Worm (Caenorhabditis elegans): ENCODE data around the gene aipr-1.

- TF ChIP-seq tra-4 (tag; optimal IDR thresholded peaks at IDR 0.05) (no peak), ama-1 (optimal IDR thresholded peaks at IDR 0.05) (no peak), aly-1 (tag; optimal IDR thresholded peaks at IDR 0.05) (no peak), ceh-13 (GFP tag; optimal IDR thresholded peaks at IDR 0.05) (no peak), scrt-1 (GFP tag; IDR thresholded peaks at IDR 0.05) (no peak), tbx-11 (GFP tag; IDR thresholded peaks at IDR 0.05) (no peak), sea-1 (GFP tag; conservative IDR thresholded peaks at IDR 0.05) (no peak)
Observed at ce11 chrII:6598050-6598449, 4.0 kb upstream of the aipr-1 start, which contains the start of gene dnj-8.

Data from whole organism, early embryonic.